Fruit fly (Drosophila melanogaster) whole organism: Measurements from ENCODE around the gene Spn75F.

Source experiments
- CG8478 ChIP-seq: fragments of >200 bp; optimal IDR thresholded peaks from 2 replicates; lab custom pipeline; 2018; ENCODE audit warnings: inconsistent platforms
- psq ChIP-seq: fragments of >200 bp; optimal IDR thresholded peaks from 2 replicates; lab custom pipeline; 2017

DNA sequence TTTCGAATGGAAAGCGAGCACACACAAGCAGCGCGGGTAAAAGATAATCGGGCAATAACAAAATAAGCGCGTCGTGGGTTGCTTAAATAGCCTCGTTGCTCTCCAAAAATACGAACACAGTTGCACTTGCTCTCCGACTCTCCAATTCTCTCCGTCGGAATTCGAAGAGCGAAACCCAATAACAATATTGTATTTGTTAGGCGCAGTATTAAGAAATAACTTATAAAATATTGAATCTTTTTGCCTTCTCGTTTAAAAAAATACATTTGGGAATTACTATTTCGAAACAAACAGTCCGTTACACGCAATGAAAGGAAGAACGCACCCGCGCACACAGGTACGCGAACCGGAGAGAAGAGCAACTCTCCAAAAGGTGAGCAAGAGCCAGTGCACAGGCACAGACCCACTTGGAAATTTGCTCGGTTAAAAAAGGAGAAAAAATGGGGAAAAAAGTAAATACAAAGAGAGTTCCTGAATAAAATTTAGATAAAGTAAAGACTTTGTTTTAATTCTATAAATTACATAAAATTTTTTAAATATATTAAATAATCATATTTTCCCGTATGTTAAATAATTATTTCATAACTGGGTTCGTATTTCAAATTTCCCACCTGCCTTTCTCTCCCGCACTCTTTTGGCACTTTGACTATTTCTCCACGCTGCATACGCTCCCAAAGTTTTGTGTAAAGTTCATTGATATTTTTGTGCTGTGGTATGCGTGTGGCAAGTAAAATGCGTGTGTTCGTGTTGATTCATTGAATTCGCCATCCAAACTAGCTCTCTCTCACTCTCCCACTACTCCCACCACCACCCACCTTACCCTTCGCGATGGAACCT is 42.9 kb downstream of the Spn75F start, which contains the start of gene Mkp3:
- TF ChIP-seq CG8478 (lab: Kevin White, UChicago), result no peak
- TF ChIP-seq psq, result no peak
